Worm (Caenorhabditis elegans): ENCODE data around the gene nhr-179.

The nhr-179 gene

ce11 chrV:1574599-1574998 is 44.1 kb downstream of the nhr-179 start:
- TF ChIP-seq R02D3.7 (tag; optimal IDR thresholded peaks at IDR 0.05): no peak
- TF ChIP-seq ceh-9 (tag; optimal IDR thresholded peaks at IDR 0.05): no peak
- no peak for TF ChIP-seq egl-27 (tag; optimal IDR thresholded peaks at IDR 0.05)
- no peak for TF ChIP-seq fkh-10 (GFP tag; optimal IDR thresholded peaks at IDR 0.05)

DNA sequence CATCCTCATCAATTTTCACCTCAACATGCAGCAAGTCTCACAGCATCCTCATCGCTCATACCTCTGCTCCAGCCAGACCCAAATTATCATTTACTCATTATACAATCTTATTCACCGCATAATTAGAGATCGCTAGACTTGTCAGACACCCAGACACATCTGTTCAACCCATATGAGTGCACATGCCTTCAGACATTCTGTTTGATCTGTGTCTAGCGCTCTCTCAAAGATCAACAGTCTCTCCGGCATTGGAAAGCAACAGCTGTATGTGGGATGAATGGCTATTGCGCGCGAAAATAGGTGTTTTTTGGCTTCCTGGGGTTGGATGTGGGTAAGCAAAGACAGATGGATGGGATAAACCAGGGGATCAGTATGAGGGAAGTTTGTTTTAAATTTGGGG is 46.1 kb downstream of the nhr-179 start:
- TF ChIP-seq ztf-11 (tag; optimal IDR thresholded peaks at IDR 0.05) (no peak), mml-1 (tag; optimal IDR thresholded peaks at IDR 0.05) (no peak), daf-12 (tag; optimal IDR thresholded peaks at IDR 0.05) (no peak)

ce11 chrV:1570679-1571078 is 48.0 kb downstream of the nhr-179 start:
- no peak for TF ChIP-seq ZK546.5 (tag; optimal IDR thresholded peaks at IDR 0.05)
- no peak for TF ChIP-seq lin-15B (tag; optimal IDR thresholded peaks at IDR 0.05)
- TF ChIP-seq nhr-76 (tag; optimal IDR thresholded peaks at IDR 0.05): no peak
- TF ChIP-seq nhr-11 (tag; optimal IDR thresholded peaks at IDR 0.05): no peak
- TF ChIP-seq mdl-1 (tag; optimal IDR thresholded peaks at IDR 0.05): no peak
- no peak for TF ChIP-seq ceh-28 (tag; optimal IDR thresholded peaks at IDR 0.05)
- TF ChIP-seq egl-5 (tag; optimal IDR thresholded peaks at IDR 0.05): no peak
- no peak for TF ChIP-seq elt-2 (tag; optimal IDR thresholded peaks at IDR 0.05)
- no peak for TF ChIP-seq elt-1 (tag; optimal IDR thresholded peaks at IDR 0.05)
- TF ChIP-seq sea-2 (GFP tag; optimal IDR thresholded peaks at IDR 0.05): no peak
- no peak for TF ChIP-seq mml-1 (tag; optimal IDR thresholded peaks at IDR 0.05)
- no peak for TF ChIP-seq unc-39 (tag; optimal IDR thresholded peaks at IDR 0.05)
- TF ChIP-seq nfya-1 (tag; optimal IDR thresholded peaks at IDR 0.05; ENCODE audit: insufficient read depth): no peak
- TF ChIP-seq hmg-11 (tag; optimal IDR thresholded peaks at IDR 0.05): no peak

- TF ChIP-seq lin-15B (tag; optimal IDR thresholded peaks at IDR 0.05): no peak
- peak; percentile 21 for TF ChIP-seq pha-4 (tag; optimal IDR thresholded peaks at IDR 0.05)
These were observed 48.8 kb downstream of the nhr-179 start for ce11 chrV:1569750-1570419.

ce11 chrV:1566776-1567175 is 51.9 kb downstream of the nhr-179 start, which contains the start of gene cdc-25.2:
Gene cdc-25.2, plus strand, starts transcription at chrV:1567076.
- TF ChIP-seq nhr-77 (tag; optimal IDR thresholded peaks at IDR 0.05) (no peak), ZK546.5 (tag; optimal IDR thresholded peaks at IDR 0.05) (no peak), eor-1 (tag; optimal IDR thresholded peaks at IDR 0.05) (no peak), elt-2 (tag; optimal IDR thresholded peaks at IDR 0.05) (no peak), nhr-12 (tag; optimal IDR thresholded peaks at IDR 0.05) (no peak), pqm-1 (tag; optimal IDR thresholded peaks at IDR 0.05) (no peak), ztf-4 (tag; optimal IDR thresholded peaks at IDR 0.05) (no peak), skn-1 (tag; optimal IDR thresholded peaks at IDR 0.05) (no peak), ama-1 (optimal IDR thresholded peaks at IDR 0.05) (no peak), nhr-11 (tag; optimal IDR thresholded peaks at IDR 0.05) (no peak), egl-5 (tag; optimal IDR thresholded peaks at IDR 0.05) (no peak), elt-1 (tag; optimal IDR thresholded peaks at IDR 0.05) (no peak), mdl-1 (tag; optimal IDR thresholded peaks at IDR 0.05) (no peak), aly-2 (tag; optimal IDR thresholded peaks at IDR 0.05) (no peak), fos-1 (tag; optimal IDR thresholded peaks at IDR 0.05) (no peak), ztf-11 (tag; optimal IDR thresholded peaks at IDR 0.05) (no peak), lsy-12 (tag; optimal IDR thresholded peaks at IDR 0.05) (no peak), pha-4 (tag; optimal IDR thresholded peaks at IDR 0.05) (no peak), nhr-76 (tag; optimal IDR thresholded peaks at IDR 0.05) (no peak), nhr-25 (tag; optimal IDR thresholded peaks at IDR 0.05) (no peak)

All from whole organism, L3 larva.